Fruit fly (Drosophila melanogaster): ENCODE data around the gene wnd.

Gene wnd

dm6 chr3L:19635478-19635996, at the start of gene wnd (continued):
- TF ChIP-seq ERR (GFP tag; optimal IDR thresholded peaks at IDR 0.05) (no peak), psq (GFP tag; optimal IDR thresholded peaks at IDR 0.05) (no peak), B-H2 (GFP tag; optimal IDR thresholded peaks at IDR 0.05) (peak; percentile 26), CG10321 (GFP tag; IDR thresholded peaks at IDR 0.05) (no peak), pita (GFP tag; optimal IDR thresholded peaks at IDR 0.05) (no peak), CG15601 (tag; optimal IDR thresholded peaks at IDR 0.05) (no peak), CG17612 (GFP tag; IDR thresholded peaks at IDR 0.05) (no peak), CG11696 (GFP tag; IDR thresholded peaks at IDR 0.05) (no peak), CG30431 (GFP tag; optimal IDR thresholded peaks at IDR 0.05) (no peak), CG7372 (GFP tag; IDR thresholded peaks at IDR 0.05) (no peak), CG6254 (GFP tag; optimal IDR thresholded peaks at IDR 0.05) (peak; percentile 29), trem (tag; optimal IDR thresholded peaks at IDR 0.05) (no peak), toy (GFP tag; IDR thresholded peaks at IDR 0.05) (no peak), CG12659 (GFP tag; optimal IDR thresholded peaks at IDR 0.05) (no peak), NfI (GFP tag; optimal IDR thresholded peaks at IDR 0.05) (no peak), CG13894 (tag; optimal IDR thresholded peaks at IDR 0.05) (peak; percentile 18), CG17385 (GFP tag; optimal IDR thresholded peaks at IDR 0.05) (peak; percentile 63), NFAT (GFP tag; IDR thresholded peaks at IDR 0.05) (no peak), BEAF-32 (GFP tag; optimal IDR thresholded peaks at IDR 0.05) (no peak), CG2129 (GFP tag; IDR thresholded peaks at IDR 0.05; ENCODE audit: partially characterized antibody) (no peak), CG8944 (GFP tag; optimal IDR thresholded peaks at IDR 0.05) (no peak), CG2712 (tag; optimal IDR thresholded peaks at IDR 0.05) (peak; percentile 1), CG43689 (GFP tag; IDR thresholded peaks at IDR 0.05) (no peak), CG17361 (GFP tag; IDR thresholded peaks at IDR 0.05) (no peak), oc (tag; optimal IDR thresholded peaks at IDR 0.05) (peak; percentile 76), nom (GFP tag; optimal IDR thresholded peaks at IDR 0.05) (peak; percentile 23), Dbx (GFP tag; IDR thresholded peaks at IDR 0.05) (no peak), ase (GFP tag; IDR thresholded peaks at IDR 0.05) (no peak), Hey (tag; optimal IDR thresholded peaks at IDR 0.05) (no peak), CG4424 (GFP tag; optimal IDR thresholded peaks at IDR 0.05) (no peak), CG32767 (GFP tag; IDR thresholded peaks at IDR 0.05) (no peak; the same call in none of the 2 replicates), slp2 (GFP tag; optimal IDR thresholded peaks at IDR 0.05) (no peak), CG5180 (GFP tag; optimal IDR thresholded peaks at IDR 0.05) (no peak), en (GFP tag; optimal IDR thresholded peaks at IDR 0.05) (no peak), pho (GFP tag; optimal IDR thresholded peaks at IDR 0.05) (no peak), CrebB (tag; optimal IDR thresholded peaks at IDR 0.05) (no peak), Stat92E (GFP tag; optimal IDR thresholded peaks at IDR 0.05) (no peak), HLHmδ (GFP tag; optimal IDR thresholded peaks at IDR 0.05) (peak; percentile 30), Sin3A (optimal IDR thresholded peaks at IDR 0.05) (no peak), emc (GFP tag; optimal IDR thresholded peaks at IDR 0.05) (no peak), CG14014 (GFP tag; IDR thresholded peaks at IDR 0.05) (no peak), HmgD (GFP tag; optimal IDR thresholded peaks at IDR 0.05) (no peak), ac (GFP tag; optimal IDR thresholded peaks at IDR 0.05) (no peak), insv (GFP tag; optimal IDR thresholded peaks at IDR 0.05) (peak in 1 of 2 experiments; percentile 28), Nf-YA (GFP tag; IDR thresholded peaks at IDR 0.05) (no peak), dysf (GFP tag; IDR thresholded peaks at IDR 0.05) (no peak), slou (GFP tag; optimal IDR thresholded peaks at IDR 0.05) (no peak), CG5245 (GFP tag; optimal IDR thresholded peaks at IDR 0.05) (no peak), CG2202 (tag; optimal IDR thresholded peaks at IDR 0.05) (no peak), ATbp (GFP tag; optimal IDR thresholded peaks at IDR 0.05) (no peak), CG34422 (GFP tag; IDR thresholded peaks at IDR 0.05) (no peak), tio (GFP tag; optimal IDR thresholded peaks at IDR 0.05) (no peak)

Data from whole organism, embryonic.